Worm (Caenorhabditis elegans): Measurements from ENCODE around the gene ZK697.1.

ZK697.1 gene

DNA sequence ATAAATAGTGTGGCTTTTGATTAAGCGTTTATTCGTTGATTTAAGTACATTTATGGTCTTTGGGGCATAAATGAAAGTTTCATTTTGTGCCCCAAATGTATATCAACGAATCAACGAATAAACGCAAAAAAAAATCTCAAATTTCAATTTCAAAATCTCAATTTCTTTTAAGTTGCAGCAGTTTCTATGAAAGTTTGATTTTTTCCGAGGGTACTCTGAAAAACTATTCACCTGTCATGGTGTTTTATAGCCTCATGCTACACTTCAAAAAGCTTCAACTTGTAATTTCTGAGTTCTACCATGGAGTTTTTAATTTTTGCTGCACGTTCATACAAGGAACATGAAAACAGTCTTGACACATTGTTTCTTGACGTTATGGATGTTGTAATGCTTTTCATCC is at the start of gene ZK697.1:
TSS of gene ZK697.1 (plus strand) at position 301 of the 400 bp plus-strand sequence.
- no peak for TF ChIP-seq ceh-88 (GFP tag; IDR thresholded peaks at IDR 0.05)
- TF ChIP-seq grh-1 (GFP tag; IDR thresholded peaks at IDR 0.05), result no peak
- no peak for TF ChIP-seq isw-1 (GFP tag; IDR thresholded peaks at IDR 0.05)
- no peak for TF ChIP-seq ceh-8 (GFP tag; optimal IDR thresholded peaks at IDR 0.05)
- TF ChIP-seq lsy-2 (tag; optimal IDR thresholded peaks at IDR 0.05), result no peak
- TF ChIP-seq zip-4 (GFP tag; optimal IDR thresholded peaks at IDR 0.05), result no peak
- TF ChIP-seq unc-30 (tag; optimal IDR thresholded peaks at IDR 0.05), result no peak
- no peak for TF ChIP-seq ets-5 (GFP tag; IDR thresholded peaks at IDR 0.05)
- no peak for TF ChIP-seq snpc-4 (tag; optimal IDR thresholded peaks at IDR 0.05)
- no peak for TF ChIP-seq fkh-4 (tag; optimal IDR thresholded peaks at IDR 0.05; ENCODE audit: borderline replicate concordance)
- no peak for TF ChIP-seq ztf-11 (tag; optimal IDR thresholded peaks at IDR 0.05)
- no peak for TF ChIP-seq mab-9 (GFP tag; IDR thresholded peaks at IDR 0.05)
- TF ChIP-seq nhr-11 (tag; optimal IDR thresholded peaks at IDR 0.05), result no peak
- no peak for TF ChIP-seq hlh-4 (tag; optimal IDR thresholded peaks at IDR 0.05)
- TF ChIP-seq fos-1 (tag; optimal IDR thresholded peaks at IDR 0.05), result no peak
- TF ChIP-seq nhr-76 (tag; optimal IDR thresholded peaks at IDR 0.05), result no peak
- no peak for TF ChIP-seq lin-14 (GFP tag; optimal IDR thresholded peaks at IDR 0.05)

ce11 chrV:1708441-1708840 is 44.2 kb upstream of the ZK697.1 start, which contains the start of gene srw-99:
srw-99 (plus strand) TSS chrV:1708741.
- no peak for TF ChIP-seq hlh-17 (GFP tag; optimal IDR thresholded peaks at IDR 0.05; ENCODE audit: borderline replicate concordance)
- TF ChIP-seq grh-1 (GFP tag; IDR thresholded peaks at IDR 0.05), result no peak
- TF ChIP-seq fkh-8 (tag; optimal IDR thresholded peaks at IDR 0.05), result no peak
- TF ChIP-seq ets-5 (GFP tag; IDR thresholded peaks at IDR 0.05), result no peak
- TF ChIP-seq snpc-4 (tag; optimal IDR thresholded peaks at IDR 0.05), result no peak
- no peak for TF ChIP-seq snu-23 (GFP tag; optimal IDR thresholded peaks at IDR 0.05)
- no peak for TF ChIP-seq mab-9 (GFP tag; IDR thresholded peaks at IDR 0.05)
- TF ChIP-seq elt-2 (tag; optimal IDR thresholded peaks at IDR 0.05), result no peak
- no peak for TF ChIP-seq hpl-2 (GFP tag; optimal IDR thresholded peaks at IDR 0.05)
- TF ChIP-seq ceh-63 (GFP tag; optimal IDR thresholded peaks at IDR 0.05), result no peak
- TF ChIP-seq alr-1 (tag; optimal IDR thresholded peaks at IDR 0.05; ENCODE audit: borderline replicate concordance), result no peak
- no peak for TF ChIP-seq mep-1 (tag; optimal IDR thresholded peaks at IDR 0.05)
- no peak for TF ChIP-seq unc-86 (tag; optimal IDR thresholded peaks at IDR 0.05)
- no peak for TF ChIP-seq pag-3 (tag; optimal IDR thresholded peaks at IDR 0.05; ENCODE audit: borderline replicate concordance, insufficient read depth)
- no peak for TF ChIP-seq lin-13 (GFP tag; optimal IDR thresholded peaks at IDR 0.05)
- no peak for TF ChIP-seq nhr-237 (tag; optimal IDR thresholded peaks at IDR 0.05)
- no peak for TF ChIP-seq pqm-1 (tag; optimal IDR thresholded peaks at IDR 0.05)
- no peak for TF ChIP-seq fkh-10 (GFP tag; optimal IDR thresholded peaks at IDR 0.05)
- no peak for TF ChIP-seq sox-4 (tag; optimal IDR thresholded peaks at IDR 0.05)
- TF ChIP-seq tlp-1 (tag; optimal IDR thresholded peaks at IDR 0.05), result no peak

DNA sequence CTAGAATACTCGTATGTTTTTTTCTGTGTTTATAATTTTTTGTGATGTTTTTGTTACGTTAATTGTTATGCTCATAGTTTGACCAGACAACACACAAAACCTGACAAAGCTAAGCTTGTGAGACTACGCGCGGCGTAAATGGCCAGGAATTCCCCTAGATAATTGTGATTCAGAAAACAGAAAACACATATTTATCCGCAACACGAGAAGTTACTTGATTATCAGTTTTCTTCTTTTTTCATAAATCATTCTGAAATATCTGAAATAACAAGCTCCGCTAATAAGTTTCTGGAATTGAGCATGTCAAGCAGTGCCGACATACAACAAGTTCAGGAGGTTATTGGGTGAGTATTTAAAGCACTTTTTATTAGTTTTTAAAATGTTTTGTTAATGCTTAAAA is 41.7 kb upstream of the ZK697.1 start, which contains the start of gene srw-100:
TSS of gene srw-100 (plus strand) at position 301 of the 400 bp plus-strand sequence.
- TF ChIP-seq elt-2 (tag; optimal IDR thresholded peaks at IDR 0.05) (no peak), unc-86 (tag; optimal IDR thresholded peaks at IDR 0.05) (no peak), fos-1 (tag; optimal IDR thresholded peaks at IDR 0.05) (no peak), aly-2 (tag; optimal IDR thresholded peaks at IDR 0.05) (no peak), zip-4 (GFP tag; optimal IDR thresholded peaks at IDR 0.05) (no peak), nhr-77 (tag; optimal IDR thresholded peaks at IDR 0.05) (no peak), ceh-8 (GFP tag; optimal IDR thresholded peaks at IDR 0.05) (no peak), mef-2 (tag; optimal IDR thresholded peaks at IDR 0.05) (no peak), blmp-1 (tag; optimal IDR thresholded peaks at IDR 0.05) (no peak), pag-3 (tag; optimal IDR thresholded peaks at IDR 0.05; ENCODE audit: borderline replicate concordance, insufficient read depth) (no peak), egl-13 (tag; optimal IDR thresholded peaks at IDR 0.05) (no peak), F16B12.6 (tag; optimal IDR thresholded peaks at IDR 0.05) (no peak), dsc-1 (tag; optimal IDR thresholded peaks at IDR 0.05) (no peak), nhr-85 (tag) (no peak), pqm-1 (tag; optimal IDR thresholded peaks at IDR 0.05) (no peak), mep-1 (tag; optimal IDR thresholded peaks at IDR 0.05) (no peak)

Measured in whole organism, L1 larva.